Worm (Caenorhabditis elegans): ENCODE results near the gene grd-12.
A peak's percentile ranks its signal among the peaks of the same experiment; 100 is the strongest.

grd-12 gene

DNA sequence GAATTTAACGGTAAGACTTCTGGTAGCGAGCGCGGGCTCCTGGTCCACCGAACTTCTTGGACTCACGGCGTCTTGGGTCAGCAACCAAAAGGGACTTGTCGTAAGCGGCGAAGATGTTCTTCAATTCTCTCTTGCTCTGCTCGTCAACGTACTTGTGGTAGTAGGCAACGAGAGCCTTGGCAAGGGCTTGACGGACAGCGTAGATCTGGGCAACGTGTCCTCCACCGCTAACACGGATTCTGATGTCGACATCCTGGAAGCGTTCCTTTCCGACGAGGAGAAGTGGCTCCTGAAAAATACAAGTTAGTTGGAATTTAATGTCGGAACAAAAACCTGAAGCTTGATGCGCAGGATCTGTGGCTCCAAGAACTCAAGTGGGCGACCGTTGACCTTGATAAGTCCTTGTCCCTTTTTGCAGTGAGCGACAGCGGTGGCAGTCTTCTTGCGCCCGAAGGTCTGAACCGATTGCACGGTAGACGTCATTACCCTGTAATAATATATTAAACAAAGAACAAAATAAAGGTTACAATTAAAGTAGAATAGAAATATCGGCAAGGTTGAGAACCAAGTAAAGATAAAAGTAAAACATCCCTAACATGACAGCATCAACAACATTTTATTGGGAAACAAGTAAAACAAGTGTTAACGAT, 21.9 kb downstream of the grd-12 start, which contains the start of gene rps-16:
Gene rps-16 (minus strand): TSS at position 487 of the 650 bp plus-strand sequence.
- TF ChIP-seq ceh-36 (tag; optimal IDR thresholded peaks at IDR 0.05) (no peak), sea-1 (GFP tag; conservative IDR thresholded peaks at IDR 0.05) (no peak), ceh-13 (GFP tag; optimal IDR thresholded peaks at IDR 0.05) (no peak), pes-1 (GFP tag; IDR thresholded peaks at IDR 0.05) (no peak), F13C5.2 (tag; optimal IDR thresholded peaks at IDR 0.05) (no peak), hmbx-1 (tag; optimal IDR thresholded peaks at IDR 0.05) (no peak), aly-1 (tag; optimal IDR thresholded peaks at IDR 0.05) (no peak), scrt-1 (GFP tag; IDR thresholded peaks at IDR 0.05) (no peak), ama-1 (optimal IDR thresholded peaks at IDR 0.05) (peak; percentile 33)

DNA sequence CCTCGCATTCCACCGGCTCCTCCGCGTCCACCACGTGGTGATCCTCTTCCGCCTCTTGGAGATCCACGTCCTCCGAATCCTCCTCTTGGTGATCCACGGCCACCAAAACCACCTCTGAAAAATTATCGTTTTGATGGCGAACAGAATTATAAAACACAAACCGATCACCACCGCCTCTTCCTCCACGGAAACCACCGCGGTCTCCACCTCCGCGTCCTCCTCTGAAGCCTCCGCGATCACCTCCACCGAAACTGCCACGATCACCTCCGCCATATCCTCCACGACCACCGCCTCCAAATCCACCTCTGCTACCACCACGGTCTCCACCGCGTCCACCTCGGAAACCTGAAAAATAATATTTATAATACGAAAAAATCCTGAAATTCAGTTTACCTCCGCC, 23.2 kb downstream of the grd-12 start:
- TF ChIP-seq tbx-11 (GFP tag; IDR thresholded peaks at IDR 0.05), result no peak
- no peak for TF ChIP-seq B0310.2 (tag; optimal IDR thresholded peaks at IDR 0.05)
- no peak for TF ChIP-seq tra-4 (tag; optimal IDR thresholded peaks at IDR 0.05)
- no peak for TF ChIP-seq ceh-13 (GFP tag; optimal IDR thresholded peaks at IDR 0.05)
- TF ChIP-seq sea-1 (GFP tag; conservative IDR thresholded peaks at IDR 0.05), result no peak
- no peak for TF ChIP-seq pes-1 (GFP tag; IDR thresholded peaks at IDR 0.05)
- no peak for TF ChIP-seq hnd-1 (tag; optimal IDR thresholded peaks at IDR 0.05)
- TF ChIP-seq tbx-37 (GFP tag; conservative IDR thresholded peaks at IDR 0.05), result no peak
- no peak for TF ChIP-seq aly-1 (tag; optimal IDR thresholded peaks at IDR 0.05)
- no peak for TF ChIP-seq flt-1 (GFP tag; IDR thresholded peaks at IDR 0.05)
- no peak for TF ChIP-seq hmbx-1 (tag; optimal IDR thresholded peaks at IDR 0.05)
- TF ChIP-seq F13C5.2 (tag; optimal IDR thresholded peaks at IDR 0.05), result no peak
- TF ChIP-seq hmg-4 (GFP tag; optimal IDR thresholded peaks at IDR 0.05), result no peak
- TF ChIP-seq scrt-1 (GFP tag; IDR thresholded peaks at IDR 0.05), result no peak
- no peak for TF ChIP-seq ets-7 (tag; optimal IDR thresholded peaks at IDR 0.05)
- TF ChIP-seq ama-1 (optimal IDR thresholded peaks at IDR 0.05), result no peak
- no peak for TF ChIP-seq ceh-36 (tag; optimal IDR thresholded peaks at IDR 0.05)

DNA sequence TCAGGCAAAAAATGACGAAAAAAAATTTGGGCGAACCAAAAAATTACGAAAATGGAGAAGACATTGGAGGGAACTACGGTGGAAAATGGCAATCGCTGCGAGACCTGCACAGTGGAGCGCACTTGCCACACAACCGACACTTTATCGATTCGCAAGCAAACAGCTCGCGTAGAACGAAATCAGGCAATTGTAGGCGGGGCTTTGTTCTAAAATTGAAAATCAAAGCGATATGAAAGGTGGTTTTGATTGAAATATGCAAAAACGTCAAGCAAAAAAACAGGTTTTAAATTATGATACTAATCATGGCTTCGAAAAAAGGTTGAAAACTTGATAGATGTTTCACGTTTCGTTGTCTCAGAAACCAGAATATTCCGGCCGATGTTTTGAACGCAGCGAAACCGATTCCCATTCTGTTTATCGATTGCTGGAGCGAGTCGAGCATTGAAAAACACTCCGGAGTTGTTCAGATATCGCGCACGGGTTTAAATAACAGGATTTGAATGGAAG, 23.9 kb downstream of the grd-12 start, which contains the start of the genes fib-1 and mut-15:
Gene fib-1 (minus strand): TSS at position 40 of the 507 bp plus-strand sequence.
Gene mut-15 (plus strand): TSS at position 360 of the 507 bp plus-strand sequence.
- peak; percentile 86 for TF ChIP-seq F13C5.2 (tag; optimal IDR thresholded peaks at IDR 0.05)
- TF ChIP-seq tra-4 (tag; optimal IDR thresholded peaks at IDR 0.05), result no peak
- no peak for TF ChIP-seq hnd-1 (tag; optimal IDR thresholded peaks at IDR 0.05)
- peak; percentile 60 for TF ChIP-seq ets-7 (tag; optimal IDR thresholded peaks at IDR 0.05)
- TF ChIP-seq tbx-11 (GFP tag; IDR thresholded peaks at IDR 0.05), result no peak
- no peak; the same call in 1 of the 2 replicates for TF ChIP-seq pes-1 (GFP tag; IDR thresholded peaks at IDR 0.05)
- no peak for TF ChIP-seq flt-1 (GFP tag; IDR thresholded peaks at IDR 0.05)
- TF ChIP-seq ama-1 (optimal IDR thresholded peaks at IDR 0.05), result no peak
- no peak for TF ChIP-seq sea-1 (GFP tag; conservative IDR thresholded peaks at IDR 0.05)
- TF ChIP-seq ceh-36 (tag; optimal IDR thresholded peaks at IDR 0.05), result no peak
- TF ChIP-seq ceh-13 (GFP tag; optimal IDR thresholded peaks at IDR 0.05), result peak; percentile 41
- TF ChIP-seq scrt-1 (GFP tag; IDR thresholded peaks at IDR 0.05), result no peak
- TF ChIP-seq tbx-37 (GFP tag; conservative IDR thresholded peaks at IDR 0.05), result no peak; the same call in 1 of the 2 replicates
- TF ChIP-seq aly-1 (tag; optimal IDR thresholded peaks at IDR 0.05), result no peak
- TF ChIP-seq hmbx-1 (tag; optimal IDR thresholded peaks at IDR 0.05), result no peak
- peak; percentile 48 for TF ChIP-seq hmg-4 (GFP tag; optimal IDR thresholded peaks at IDR 0.05)
- TF ChIP-seq B0310.2 (tag; optimal IDR thresholded peaks at IDR 0.05), result peak; percentile 24

DNA sequence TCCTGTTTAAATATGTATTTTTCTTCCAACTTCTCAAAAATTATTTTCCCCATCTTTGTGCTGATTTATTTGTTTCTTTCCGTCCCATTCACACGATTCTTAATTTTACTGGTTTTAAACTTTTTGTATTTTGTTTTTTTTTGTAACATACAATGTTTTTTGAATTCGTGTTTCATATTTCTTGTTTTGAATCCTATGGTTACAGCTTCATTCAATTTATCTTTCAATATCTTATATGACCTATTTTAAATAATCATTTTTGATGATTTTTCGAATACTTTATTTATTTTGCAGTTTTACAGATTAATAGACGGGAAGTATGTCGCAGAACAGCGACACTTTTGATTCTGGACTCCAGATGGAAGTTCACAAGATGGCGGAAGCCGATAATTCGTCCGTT, 26.5 kb downstream of the grd-12 start, which contains the start of gene hrde-2:
Gene hrde-2 (plus strand): TSS at position 301 of the 400 bp plus-strand sequence.
- no peak for TF ChIP-seq hnd-1 (tag; optimal IDR thresholded peaks at IDR 0.05)
- no peak for TF ChIP-seq B0310.2 (tag; optimal IDR thresholded peaks at IDR 0.05)
- no peak for TF ChIP-seq ets-7 (tag; optimal IDR thresholded peaks at IDR 0.05)
- no peak for TF ChIP-seq pes-1 (GFP tag; IDR thresholded peaks at IDR 0.05)
- no peak for TF ChIP-seq ceh-13 (GFP tag; optimal IDR thresholded peaks at IDR 0.05)
- TF ChIP-seq F13C5.2 (tag; optimal IDR thresholded peaks at IDR 0.05), result no peak
- TF ChIP-seq hmbx-1 (tag; optimal IDR thresholded peaks at IDR 0.05), result no peak

DNA sequence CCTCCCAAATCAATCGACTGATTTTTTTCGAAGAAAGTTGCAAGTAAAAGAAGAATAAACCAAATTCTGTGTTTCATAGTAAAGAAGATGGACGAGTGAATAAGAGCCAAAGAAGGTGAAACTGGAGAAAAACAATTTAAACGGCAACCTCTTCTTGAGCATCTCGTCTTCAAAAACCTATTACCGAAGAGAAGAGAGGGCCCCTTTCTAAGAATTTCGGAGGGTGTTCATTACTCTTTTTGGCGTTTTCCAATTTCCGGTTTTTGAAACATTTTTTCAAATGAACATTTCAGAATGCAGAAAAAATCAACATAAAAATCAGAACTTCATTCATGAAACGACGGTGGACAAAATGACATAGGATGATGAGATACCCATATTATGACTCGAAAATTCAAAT, 33.3 kb downstream of the grd-12 start, which contains the start of gene nmr-2:
Gene nmr-2 (minus strand): TSS at position 101 of the 400 bp plus-strand sequence.
- TF ChIP-seq F13C5.2 (tag; optimal IDR thresholded peaks at IDR 0.05) (no peak), hmg-4 (GFP tag; optimal IDR thresholded peaks at IDR 0.05) (no peak), hmbx-1 (tag; optimal IDR thresholded peaks at IDR 0.05) (no peak)

DNA sequence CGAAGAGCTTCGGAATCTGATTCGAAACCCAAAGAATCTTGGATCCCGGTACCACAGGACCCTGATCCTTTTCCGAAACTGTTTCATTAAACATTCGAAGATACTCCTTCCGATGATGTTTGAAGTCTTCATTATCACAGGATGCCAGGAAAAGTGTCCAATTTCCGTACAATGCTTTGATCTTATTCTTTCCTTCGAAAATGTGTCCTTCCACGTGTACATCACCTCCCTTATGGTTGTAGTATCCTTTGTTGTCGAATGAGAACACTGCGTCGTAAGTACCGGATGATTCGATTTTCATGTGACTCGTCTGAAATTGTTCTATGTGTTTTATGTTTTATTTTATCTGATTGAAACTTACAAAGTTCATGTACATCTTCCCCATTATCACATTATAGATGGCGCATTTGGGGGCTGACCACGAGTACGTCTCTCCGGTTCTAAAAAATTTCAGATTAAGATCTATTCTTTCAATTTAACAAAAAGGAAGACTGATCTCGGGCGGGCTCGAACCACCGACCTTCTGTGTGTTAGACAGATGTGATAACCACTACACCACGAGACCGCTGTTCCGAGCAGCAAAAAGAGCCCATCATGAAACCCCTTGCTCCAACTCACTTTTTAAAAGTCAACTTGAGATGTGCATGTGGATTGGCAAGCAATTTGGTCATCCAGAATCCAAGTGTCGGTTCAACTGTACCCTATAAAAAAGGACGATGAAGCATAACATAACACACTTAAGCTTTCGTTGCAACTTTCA, 34.4 kb downstream of the grd-12 start:
- TF ChIP-seq flt-1 (GFP tag; IDR thresholded peaks at IDR 0.05) (no peak), aly-1 (tag; optimal IDR thresholded peaks at IDR 0.05) (no peak), ets-7 (tag; optimal IDR thresholded peaks at IDR 0.05) (no peak), hmg-4 (GFP tag; optimal IDR thresholded peaks at IDR 0.05) (no peak), scrt-1 (GFP tag; IDR thresholded peaks at IDR 0.05) (no peak), F13C5.2 (tag; optimal IDR thresholded peaks at IDR 0.05) (no peak), sea-1 (GFP tag; conservative IDR thresholded peaks at IDR 0.05) (no peak), B0310.2 (tag; optimal IDR thresholded peaks at IDR 0.05) (no peak), tbx-37 (GFP tag; conservative IDR thresholded peaks at IDR 0.05) (no peak), ceh-36 (tag; optimal IDR thresholded peaks at IDR 0.05) (no peak), hmbx-1 (tag; optimal IDR thresholded peaks at IDR 0.05) (no peak), ama-1 (optimal IDR thresholded peaks at IDR 0.05) (no peak), pes-1 (GFP tag; IDR thresholded peaks at IDR 0.05) (no peak)

DNA sequence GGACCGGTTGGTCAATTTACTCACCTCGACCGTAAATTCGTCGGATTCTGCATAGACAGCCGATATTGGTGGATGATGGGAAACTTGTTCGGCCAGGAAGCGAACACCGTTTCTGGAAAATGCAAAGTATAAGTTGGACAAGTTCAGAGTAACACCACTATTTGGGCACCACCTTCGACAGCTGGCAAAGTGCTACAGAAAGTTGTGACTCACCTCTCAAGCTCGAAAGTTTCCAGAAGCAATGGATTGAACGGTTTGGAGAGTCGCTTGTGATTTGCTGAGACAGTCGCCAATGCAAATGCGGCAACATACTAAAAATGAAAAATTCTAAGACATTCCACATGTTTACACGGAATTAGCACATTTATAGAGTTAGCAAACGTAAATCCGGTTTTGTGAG, 35.0 kb downstream of the grd-12 start:
- no peak for TF ChIP-seq hmbx-1 (tag; optimal IDR thresholded peaks at IDR 0.05)
- TF ChIP-seq sea-1 (GFP tag; conservative IDR thresholded peaks at IDR 0.05), result no peak
- no peak for TF ChIP-seq tbx-11 (GFP tag; IDR thresholded peaks at IDR 0.05)
- TF ChIP-seq ets-7 (tag; optimal IDR thresholded peaks at IDR 0.05), result no peak
- no peak for TF ChIP-seq B0310.2 (tag; optimal IDR thresholded peaks at IDR 0.05)
- TF ChIP-seq tbx-37 (GFP tag; conservative IDR thresholded peaks at IDR 0.05), result no peak
- no peak for TF ChIP-seq F13C5.2 (tag; optimal IDR thresholded peaks at IDR 0.05)
- no peak for TF ChIP-seq hnd-1 (tag; optimal IDR thresholded peaks at IDR 0.05)
- TF ChIP-seq aly-1 (tag; optimal IDR thresholded peaks at IDR 0.05), result no peak
- TF ChIP-seq scrt-1 (GFP tag; IDR thresholded peaks at IDR 0.05), result no peak
- no peak for TF ChIP-seq flt-1 (GFP tag; IDR thresholded peaks at IDR 0.05)
- no peak for TF ChIP-seq ama-1 (optimal IDR thresholded peaks at IDR 0.05)
- TF ChIP-seq ceh-36 (tag; optimal IDR thresholded peaks at IDR 0.05), result no peak
- no peak for TF ChIP-seq ceh-13 (GFP tag; optimal IDR thresholded peaks at IDR 0.05)
- no peak for TF ChIP-seq tra-4 (tag; optimal IDR thresholded peaks at IDR 0.05)
- no peak for TF ChIP-seq pes-1 (GFP tag; IDR thresholded peaks at IDR 0.05)
- no peak for TF ChIP-seq hmg-4 (GFP tag; optimal IDR thresholded peaks at IDR 0.05)
